Fruit fly (Drosophila melanogaster): ENCODE measurements around the gene CG7518.

CG7518 gene

dm6 chr3R:13017623-13018036 lies 19.7 kb downstream of the CG7518 start:
- TF ChIP-seq psq (GFP tag; optimal IDR thresholded peaks at IDR 0.05), result no peak
- no peak for TF ChIP-seq Rel (GFP tag; optimal IDR thresholded peaks at IDR 0.05)
- TF ChIP-seq Rel (tag; optimal IDR thresholded peaks at IDR 0.05), result peak; percentile 93
- no peak for TF ChIP-seq dsf (GFP tag; optimal IDR thresholded peaks at IDR 0.05; ENCODE audit: borderline replicate concordance)
- peak; percentile 50 for TF ChIP-seq h (GFP tag; optimal IDR thresholded peaks at IDR 0.05)
- TF ChIP-seq rgr (GFP tag; optimal IDR thresholded peaks at IDR 0.05), result peak; percentile 59

- TF ChIP-seq Dif (GFP tag; optimal IDR thresholded peaks at IDR 0.05; ENCODE audit: partially characterized antibody), result no peak
- TF ChIP-seq Jra (GFP tag; optimal IDR thresholded peaks at IDR 0.05), result no peak
- no peak for TF ChIP-seq CG32264 (GFP tag; optimal IDR thresholded peaks at IDR 0.05)
- peak; percentile 73 for TF ChIP-seq h (GFP tag; optimal IDR thresholded peaks at IDR 0.05)
- TF ChIP-seq br (GFP tag; optimal IDR thresholded peaks at IDR 0.05), result no peak
- TF ChIP-seq Myc (optimal IDR thresholded peaks at IDR 0.05), result no peak
- TF ChIP-seq Rel (GFP tag; optimal IDR thresholded peaks at IDR 0.05), result no peak
- peak; percentile 73 for TF ChIP-seq Rel (tag; optimal IDR thresholded peaks at IDR 0.05)
- TF ChIP-seq ey (GFP tag; optimal IDR thresholded peaks at IDR 0.05), result no peak
- no peak for TF ChIP-seq N (GFP tag; optimal IDR thresholded peaks at IDR 0.05)
- no peak for TF ChIP-seq pan (optimal IDR thresholded peaks at IDR 0.05)
- TF ChIP-seq dmrt93B (GFP tag; optimal IDR thresholded peaks at IDR 0.05), result no peak
- TF ChIP-seq Hr83 (GFP tag; optimal IDR thresholded peaks at IDR 0.05; ENCODE audit: poor library complexity, severe bottlenecking), result no peak
- TF ChIP-seq sage (GFP tag; optimal IDR thresholded peaks at IDR 0.05), result no peak
- no peak for TF ChIP-seq CrebA (GFP tag; optimal IDR thresholded peaks at IDR 0.05; ENCODE audit: borderline replicate concordance)
- no peak for TF ChIP-seq Mio (GFP tag; optimal IDR thresholded peaks at IDR 0.05)
- no peak for TF ChIP-seq dl (GFP tag; optimal IDR thresholded peaks at IDR 0.05; ENCODE audit: insufficient read depth in 1 of 2, partially characterized antibody in 2 of 2)
- no peak for TF ChIP-seq Dfd (GFP tag; optimal IDR thresholded peaks at IDR 0.05)
Observed at dm6 chr3R:13018284-13018900, 20.5 kb downstream of the CG7518 start.

dm6 chr3R:13018995-13019394 lies 21.1 kb downstream of the CG7518 start:
- TF ChIP-seq dl (GFP tag; optimal IDR thresholded peaks at IDR 0.05; ENCODE audit: insufficient read depth in 1 of 2, partially characterized antibody in 2 of 2), result no peak
- TF ChIP-seq CG9705 (GFP tag; optimal IDR thresholded peaks at IDR 0.05), result no peak
- TF ChIP-seq OdsH (GFP tag; optimal IDR thresholded peaks at IDR 0.05), result no peak
- TF ChIP-seq Rel (GFP tag; optimal IDR thresholded peaks at IDR 0.05), result no peak
- TF ChIP-seq Rel (tag; optimal IDR thresholded peaks at IDR 0.05), result no peak
- no peak for TF ChIP-seq Dfd (GFP tag; optimal IDR thresholded peaks at IDR 0.05)
- no peak for TF ChIP-seq psq (GFP tag; optimal IDR thresholded peaks at IDR 0.05)
- no peak for TF ChIP-seq Jra (GFP tag; optimal IDR thresholded peaks at IDR 0.05)
- no peak for TF ChIP-seq usp (GFP tag; optimal IDR thresholded peaks at IDR 0.05)
- no peak for TF ChIP-seq brk (GFP tag; optimal IDR thresholded peaks at IDR 0.05)
- no peak for TF ChIP-seq HLH106 (tag; optimal IDR thresholded peaks at IDR 0.05)
- no peak for TF ChIP-seq N (GFP tag; optimal IDR thresholded peaks at IDR 0.05)
- TF ChIP-seq Mio (GFP tag; optimal IDR thresholded peaks at IDR 0.05), result no peak
- TF ChIP-seq sage (GFP tag; optimal IDR thresholded peaks at IDR 0.05), result no peak
- no peak for TF ChIP-seq Hnf4 (GFP tag; optimal IDR thresholded peaks at IDR 0.05)
- no peak for TF ChIP-seq h (GFP tag; optimal IDR thresholded peaks at IDR 0.05)
- TF ChIP-seq br (GFP tag; optimal IDR thresholded peaks at IDR 0.05), result no peak
- TF ChIP-seq Dif (GFP tag; optimal IDR thresholded peaks at IDR 0.05; ENCODE audit: partially characterized antibody), result no peak
- TF ChIP-seq CG32264 (GFP tag; optimal IDR thresholded peaks at IDR 0.05), result no peak
- no peak for TF ChIP-seq ey (GFP tag; optimal IDR thresholded peaks at IDR 0.05)

dm6 chr3R:13030257-13031173 lies 32.6 kb downstream of the CG7518 start, which contains the start of the genes CG46281 and CG46280:
Gene CG46281, minus strand, starts transcription at chr3R:13030307.
Gene CG46280, minus strand, starts transcription at chr3R:13030659.
- TF ChIP-seq Dfd (GFP tag; optimal IDR thresholded peaks at IDR 0.05) (no peak), dl (GFP tag; optimal IDR thresholded peaks at IDR 0.05; ENCODE audit: insufficient read depth in 1 of 2, partially characterized antibody in 2 of 2) (no peak), pan (optimal IDR thresholded peaks at IDR 0.05) (no peak), sv (GFP tag; optimal IDR thresholded peaks at IDR 0.05) (peak; percentile 40), sage (GFP tag; optimal IDR thresholded peaks at IDR 0.05) (peak; percentile 20), lola (GFP tag; optimal IDR thresholded peaks at IDR 0.05) (no peak), foxo (GFP tag; optimal IDR thresholded peaks at IDR 0.05) (no peak), Vsx2 (GFP tag; optimal IDR thresholded peaks at IDR 0.05; ENCODE audit: partially characterized antibody) (no peak), OdsH (GFP tag; optimal IDR thresholded peaks at IDR 0.05) (peak; percentile 24), Myc (optimal IDR thresholded peaks at IDR 0.05) (peak; percentile 31), psq (GFP tag; optimal IDR thresholded peaks at IDR 0.05) (peak; percentile 40), ey (GFP tag; optimal IDR thresholded peaks at IDR 0.05) (no peak), Mio (GFP tag; optimal IDR thresholded peaks at IDR 0.05) (no peak), CG9705 (GFP tag; optimal IDR thresholded peaks at IDR 0.05) (no peak), Hnf4 (GFP tag; optimal IDR thresholded peaks at IDR 0.05) (peak; percentile 68), Rel (GFP tag; optimal IDR thresholded peaks at IDR 0.05) (no peak), Rel (tag; optimal IDR thresholded peaks at IDR 0.05) (peak; percentile 32), dsf (GFP tag; optimal IDR thresholded peaks at IDR 0.05; ENCODE audit: borderline replicate concordance) (peak; percentile 42), CrebA (GFP tag; optimal IDR thresholded peaks at IDR 0.05; ENCODE audit: borderline replicate concordance) (no peak), brk (GFP tag; optimal IDR thresholded peaks at IDR 0.05) (no peak), usp (GFP tag; optimal IDR thresholded peaks at IDR 0.05) (no peak), HLH106 (tag; optimal IDR thresholded peaks at IDR 0.05) (no peak), jim (GFP tag; optimal IDR thresholded peaks at IDR 0.05) (no peak), woc (GFP tag; optimal IDR thresholded peaks at IDR 0.05) (peak; percentile 37), dmrt93B (GFP tag; optimal IDR thresholded peaks at IDR 0.05) (no peak), CG32264 (GFP tag; optimal IDR thresholded peaks at IDR 0.05) (peak; percentile 2), tai (GFP tag; optimal IDR thresholded peaks at IDR 0.05) (no peak), GATAd (GFP tag; optimal IDR thresholded peaks at IDR 0.05) (no peak), rgr (GFP tag; optimal IDR thresholded peaks at IDR 0.05) (no peak), Sp1 (GFP tag; optimal IDR thresholded peaks at IDR 0.05) (no peak)
